Worm (Caenorhabditis elegans): ENCODE results near the gene F15H10.12.
"Not testable (repeated sequence)": the region's sequence is repeated elsewhere in the genome, so short reads cannot be mapped to it uniquely, and the experiment has no call there.

ce11 chrV:10450355-10450754 is 40.5 kb upstream of the F15H10.12 start:
- not testable (repeated sequence) for TF ChIP-seq nhr-11, unc-42, pat-9, gmeb-2, unc-3 (tag; optimal IDR thresholded peaks at IDR 0.05)
- peak; percentile 73; the same call in 1 of the 2 replicates for TF ChIP-seq unc-3 (GFP tag; conservative IDR thresholded peaks at IDR 0.05)
